Worm (Caenorhabditis elegans): Measurements from ENCODE around the gene snr-6.

The snr-6 gene

ce11 chrIII:12426558-12426957 lies 2.9 kb downstream of the snr-6 start, which contains the start of gene pie-1:
Gene pie-1, plus strand, starts transcription at chrIII:12426893.
- TF ChIP-seq ets-7 (tag; optimal IDR thresholded peaks at IDR 0.05): no peak
- no peak for TF ChIP-seq scrt-1 (GFP tag; IDR thresholded peaks at IDR 0.05)
- TF ChIP-seq aly-1 (tag; optimal IDR thresholded peaks at IDR 0.05): no peak
- TF ChIP-seq sea-1 (GFP tag; conservative IDR thresholded peaks at IDR 0.05): no peak
- TF ChIP-seq flt-1 (GFP tag; IDR thresholded peaks at IDR 0.05): no peak
- TF ChIP-seq ceh-13 (GFP tag; optimal IDR thresholded peaks at IDR 0.05): no peak
- TF ChIP-seq tra-4 (tag; optimal IDR thresholded peaks at IDR 0.05): no peak
- TF ChIP-seq ceh-36 (tag; optimal IDR thresholded peaks at IDR 0.05): no peak
- TF ChIP-seq ama-1 (optimal IDR thresholded peaks at IDR 0.05): no peak
- no peak for TF ChIP-seq hmbx-1 (tag; optimal IDR thresholded peaks at IDR 0.05)
- no peak for TF ChIP-seq tbx-11 (GFP tag; IDR thresholded peaks at IDR 0.05)
- no peak for TF ChIP-seq tbx-37 (GFP tag; conservative IDR thresholded peaks at IDR 0.05)
- TF ChIP-seq F13C5.2 (tag; optimal IDR thresholded peaks at IDR 0.05): no peak
- no peak for TF ChIP-seq hnd-1 (tag; optimal IDR thresholded peaks at IDR 0.05)
- TF ChIP-seq pes-1 (GFP tag; IDR thresholded peaks at IDR 0.05): no peak
- TF ChIP-seq B0310.2 (tag; optimal IDR thresholded peaks at IDR 0.05): no peak
- no peak for TF ChIP-seq hmg-4 (GFP tag; optimal IDR thresholded peaks at IDR 0.05)

DNA sequence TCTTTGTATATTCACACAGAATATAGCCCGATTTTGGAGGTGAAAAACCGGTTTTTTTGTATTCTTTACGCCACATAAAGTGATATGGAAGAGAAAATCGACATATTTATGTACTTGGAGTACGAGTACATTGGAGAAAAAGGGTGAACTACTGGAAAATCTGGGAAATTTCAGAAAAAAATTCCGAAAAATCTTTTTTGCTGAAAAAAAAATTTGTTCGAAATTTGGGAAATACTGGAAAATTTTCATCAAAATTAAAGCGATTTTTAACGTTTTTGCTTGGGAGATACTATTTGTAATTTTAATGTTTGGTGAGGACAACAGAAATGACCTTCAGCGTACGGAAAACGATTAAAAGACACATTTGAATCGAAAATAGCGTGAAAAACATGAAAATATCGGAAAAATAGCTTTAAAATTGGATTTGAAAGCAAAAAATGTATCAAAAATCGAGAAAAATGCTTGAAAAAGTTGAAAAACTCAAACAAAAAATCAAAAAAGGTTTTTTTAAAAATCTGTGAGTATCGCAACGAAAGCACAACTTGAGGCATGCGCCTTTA lies 3.5 kb downstream of the snr-6 start:
- no peak for TF ChIP-seq ets-7 (tag; optimal IDR thresholded peaks at IDR 0.05)
- TF ChIP-seq tra-4 (tag; optimal IDR thresholded peaks at IDR 0.05): no peak
- no peak for TF ChIP-seq tbx-37 (GFP tag; conservative IDR thresholded peaks at IDR 0.05)
- TF ChIP-seq hnd-1 (tag; optimal IDR thresholded peaks at IDR 0.05): no peak
- no peak for TF ChIP-seq sea-1 (GFP tag; conservative IDR thresholded peaks at IDR 0.05)
- no peak for TF ChIP-seq tbx-11 (GFP tag; IDR thresholded peaks at IDR 0.05)
- TF ChIP-seq scrt-1 (GFP tag; IDR thresholded peaks at IDR 0.05): no peak
- TF ChIP-seq aly-1 (tag; optimal IDR thresholded peaks at IDR 0.05): no peak
- no peak for TF ChIP-seq hmg-4 (GFP tag; optimal IDR thresholded peaks at IDR 0.05)

ce11 chrIII:12424663-12425062 lies 4.8 kb downstream of the snr-6 start:
- no peak for TF ChIP-seq F13C5.2 (tag; optimal IDR thresholded peaks at IDR 0.05)
- TF ChIP-seq ets-7 (tag; optimal IDR thresholded peaks at IDR 0.05): no peak
- no peak for TF ChIP-seq tra-4 (tag; optimal IDR thresholded peaks at IDR 0.05)
- no peak for TF ChIP-seq sea-1 (GFP tag; conservative IDR thresholded peaks at IDR 0.05)
- no peak for TF ChIP-seq B0310.2 (tag; optimal IDR thresholded peaks at IDR 0.05)
- no peak for TF ChIP-seq ama-1 (optimal IDR thresholded peaks at IDR 0.05)
- TF ChIP-seq hmg-4 (GFP tag; optimal IDR thresholded peaks at IDR 0.05): no peak
- TF ChIP-seq tbx-11 (GFP tag; IDR thresholded peaks at IDR 0.05): no peak

DNA sequence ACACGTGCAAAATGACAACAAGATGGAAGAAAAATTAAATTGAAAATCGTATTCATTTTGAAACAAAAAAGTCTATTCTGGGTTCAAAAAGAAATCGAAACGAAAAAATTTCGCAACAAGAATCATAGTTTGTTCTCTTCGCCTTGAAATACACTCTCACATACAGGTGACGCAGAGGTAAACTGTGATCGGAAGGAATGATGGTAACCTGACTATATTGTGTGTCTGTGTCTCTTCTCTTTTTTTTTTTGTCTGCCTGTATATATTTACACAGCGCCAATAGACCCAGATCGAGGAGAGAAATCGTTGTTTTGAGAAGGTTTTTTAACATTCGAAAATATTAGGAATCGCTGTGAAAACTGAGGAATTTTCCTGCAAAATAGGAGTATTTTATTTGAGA lies 5.4 kb downstream of the snr-6 start:
- TF ChIP-seq tbx-37 (GFP tag; conservative IDR thresholded peaks at IDR 0.05) (no peak), scrt-1 (GFP tag; IDR thresholded peaks at IDR 0.05) (no peak), tra-4 (tag; optimal IDR thresholded peaks at IDR 0.05) (no peak), hmg-4 (GFP tag; optimal IDR thresholded peaks at IDR 0.05) (no peak), flt-1 (GFP tag; IDR thresholded peaks at IDR 0.05) (no peak), pes-1 (GFP tag; IDR thresholded peaks at IDR 0.05) (no peak), F13C5.2 (tag; optimal IDR thresholded peaks at IDR 0.05) (no peak), B0310.2 (tag; optimal IDR thresholded peaks at IDR 0.05) (no peak), sea-1 (GFP tag; conservative IDR thresholded peaks at IDR 0.05) (no peak), hnd-1 (tag; optimal IDR thresholded peaks at IDR 0.05) (no peak), tbx-11 (GFP tag; IDR thresholded peaks at IDR 0.05) (no peak)

DNA sequence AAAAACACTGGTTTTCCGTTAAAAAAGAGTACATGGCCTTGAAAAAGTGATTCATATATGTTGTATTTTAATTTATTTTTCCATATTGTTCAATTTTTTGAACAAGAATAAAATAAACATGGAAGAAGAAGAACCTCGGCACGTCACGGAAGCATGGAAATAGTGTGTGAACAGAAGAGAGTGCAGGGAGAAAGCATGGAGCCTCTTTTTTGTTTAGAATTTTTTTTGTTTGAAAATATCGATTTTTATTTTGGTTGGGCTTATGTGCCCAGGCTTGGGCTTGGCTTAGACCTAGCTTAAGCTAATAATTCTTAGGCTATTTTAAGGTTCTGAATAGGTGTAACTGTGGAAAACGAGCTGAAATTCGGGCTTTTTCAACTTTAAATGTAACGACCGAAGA lies 7.7 kb downstream of the snr-6 start, which contains the start of gene tat-1:
Gene tat-1 (minus strand): TSS at position 11 of the 400 bp plus-strand sequence.
- TF ChIP-seq tra-4 (tag; optimal IDR thresholded peaks at IDR 0.05) (no peak), F13C5.2 (tag; optimal IDR thresholded peaks at IDR 0.05) (no peak), ceh-36 (tag; optimal IDR thresholded peaks at IDR 0.05) (no peak), flt-1 (GFP tag; IDR thresholded peaks at IDR 0.05) (no peak), ceh-13 (GFP tag; optimal IDR thresholded peaks at IDR 0.05) (no peak), B0310.2 (tag; optimal IDR thresholded peaks at IDR 0.05) (no peak), tbx-11 (GFP tag; IDR thresholded peaks at IDR 0.05) (no peak), hnd-1 (tag; optimal IDR thresholded peaks at IDR 0.05) (no peak), tbx-37 (GFP tag; conservative IDR thresholded peaks at IDR 0.05) (no peak), pes-1 (GFP tag; IDR thresholded peaks at IDR 0.05) (no peak), scrt-1 (GFP tag; IDR thresholded peaks at IDR 0.05) (no peak), ama-1 (optimal IDR thresholded peaks at IDR 0.05) (no peak), hmg-4 (GFP tag; optimal IDR thresholded peaks at IDR 0.05) (no peak)

DNA sequence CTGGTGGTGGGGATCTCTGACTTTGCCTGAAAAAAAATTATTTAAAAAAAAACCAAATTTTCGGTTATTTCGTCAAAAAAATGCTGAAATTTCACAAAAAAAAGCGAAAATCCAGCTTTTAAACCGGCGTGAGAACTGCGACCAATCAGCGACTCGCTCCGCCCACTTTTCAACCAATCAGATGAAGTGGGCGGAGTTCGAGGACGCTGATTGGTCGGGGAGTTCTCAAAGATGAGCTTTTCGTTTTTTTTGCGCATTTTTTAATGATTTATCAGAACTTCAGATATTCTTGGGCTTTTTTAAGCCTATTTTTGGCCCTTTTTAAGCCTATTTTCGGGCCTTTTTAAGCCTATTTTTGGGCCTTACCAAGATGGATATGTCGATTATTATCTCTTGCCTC lies 9.2 kb downstream of the snr-6 start:
- TF ChIP-seq scrt-1 (GFP tag; IDR thresholded peaks at IDR 0.05): no peak
- TF ChIP-seq flt-1 (GFP tag; IDR thresholded peaks at IDR 0.05): no peak
- no peak for TF ChIP-seq tra-4 (tag; optimal IDR thresholded peaks at IDR 0.05)
- no peak for TF ChIP-seq F13C5.2 (tag; optimal IDR thresholded peaks at IDR 0.05)
- no peak for TF ChIP-seq sea-1 (GFP tag; conservative IDR thresholded peaks at IDR 0.05)
- TF ChIP-seq hnd-1 (tag; optimal IDR thresholded peaks at IDR 0.05): no peak
- no peak for TF ChIP-seq tbx-11 (GFP tag; IDR thresholded peaks at IDR 0.05)
- no peak for TF ChIP-seq ama-1 (optimal IDR thresholded peaks at IDR 0.05)
- TF ChIP-seq B0310.2 (tag; optimal IDR thresholded peaks at IDR 0.05): no peak

DNA sequence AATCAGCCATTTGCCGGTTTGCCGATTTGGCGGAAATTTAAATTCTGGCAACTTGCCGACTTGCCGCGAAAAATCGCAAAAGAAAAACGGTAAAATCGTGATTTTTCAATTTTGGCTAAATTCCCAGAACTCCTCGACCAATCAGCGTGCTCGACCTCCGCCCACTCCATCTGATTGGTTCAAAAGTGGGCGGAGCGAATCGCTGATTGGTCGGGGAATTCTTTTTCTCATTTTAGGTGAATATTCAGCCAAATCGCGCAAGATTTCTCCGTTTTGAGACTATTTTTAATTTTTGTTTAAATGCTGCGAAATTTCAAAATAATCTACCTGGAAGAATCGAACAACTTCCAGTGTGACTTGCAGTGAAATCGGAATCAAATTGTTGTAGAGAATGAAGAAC lies 14.9 kb downstream of the snr-6 start:
- no peak for TF ChIP-seq tbx-37 (GFP tag; conservative IDR thresholded peaks at IDR 0.05)
- TF ChIP-seq ceh-13 (GFP tag; optimal IDR thresholded peaks at IDR 0.05): no peak
- TF ChIP-seq tra-4 (tag; optimal IDR thresholded peaks at IDR 0.05): no peak
- TF ChIP-seq B0310.2 (tag; optimal IDR thresholded peaks at IDR 0.05): no peak
- TF ChIP-seq sea-1 (GFP tag; conservative IDR thresholded peaks at IDR 0.05): no peak
- TF ChIP-seq hnd-1 (tag; optimal IDR thresholded peaks at IDR 0.05): no peak
- TF ChIP-seq scrt-1 (GFP tag; IDR thresholded peaks at IDR 0.05): no peak
- no peak for TF ChIP-seq ets-7 (tag; optimal IDR thresholded peaks at IDR 0.05)
- TF ChIP-seq ceh-36 (tag; optimal IDR thresholded peaks at IDR 0.05): no peak
- no peak for TF ChIP-seq flt-1 (GFP tag; IDR thresholded peaks at IDR 0.05)
- no peak for TF ChIP-seq pes-1 (GFP tag; IDR thresholded peaks at IDR 0.05)
- no peak for TF ChIP-seq hmbx-1 (tag; optimal IDR thresholded peaks at IDR 0.05)
- no peak for TF ChIP-seq aly-1 (tag; optimal IDR thresholded peaks at IDR 0.05)
- no peak for TF ChIP-seq hmg-4 (GFP tag; optimal IDR thresholded peaks at IDR 0.05)
- TF ChIP-seq F13C5.2 (tag; optimal IDR thresholded peaks at IDR 0.05): no peak

Data from whole organism, early embryonic.